Worm (Caenorhabditis elegans): Measurements from ENCODE around the gene folt-2.

Gene folt-2

DNA sequence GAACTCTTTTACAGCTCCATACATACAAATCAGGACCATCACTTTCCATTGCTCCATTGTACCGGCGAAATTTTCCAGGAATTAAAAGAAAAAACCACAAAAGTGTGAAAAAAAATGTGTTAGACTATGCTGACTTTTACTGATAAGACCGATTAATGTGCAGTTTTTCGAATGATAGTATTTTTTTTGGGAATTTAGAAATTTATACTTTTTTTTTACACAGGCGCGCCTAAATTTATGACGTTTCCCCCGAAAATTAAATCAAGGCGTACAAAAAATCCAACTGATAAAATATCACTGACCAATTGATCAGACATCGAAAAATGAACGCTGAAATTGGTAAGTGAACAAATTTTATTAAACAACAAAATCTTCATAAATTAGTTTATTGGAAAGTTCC, at the start of gene folt-2:
Gene folt-2 (minus strand): TSS at position 179 of the 400 bp plus-strand sequence.
- TF ChIP-seq flh-1 (GFP tag; optimal IDR thresholded peaks at IDR 0.05) (no peak), elt-1 (tag; optimal IDR thresholded peaks at IDR 0.05; ENCODE audit: borderline replicate concordance, insufficient read depth) (no peak), lsy-2 (tag; optimal IDR thresholded peaks at IDR 0.05) (no peak), bed-3 (GFP tag; optimal IDR thresholded peaks at IDR 0.05) (no peak), hlh-1 (tag; optimal IDR thresholded peaks at IDR 0.05) (no peak), mls-2 (tag; optimal IDR thresholded peaks at IDR 0.05) (no peak), nhr-28 (tag; optimal IDR thresholded peaks at IDR 0.05) (no peak), drap-1 (GFP tag; optimal IDR thresholded peaks at IDR 0.05) (no peak), ceh-83 (GFP tag; optimal IDR thresholded peaks at IDR 0.05) (no peak), nhr-237 (tag; optimal IDR thresholded peaks at IDR 0.05) (no peak), unc-120 (tag; optimal IDR thresholded peaks at IDR 0.05; ENCODE audit: poor library complexity, severe bottlenecking) (no peak), ham-2 (GFP tag; optimal IDR thresholded peaks at IDR 0.05) (no peak)

DNA sequence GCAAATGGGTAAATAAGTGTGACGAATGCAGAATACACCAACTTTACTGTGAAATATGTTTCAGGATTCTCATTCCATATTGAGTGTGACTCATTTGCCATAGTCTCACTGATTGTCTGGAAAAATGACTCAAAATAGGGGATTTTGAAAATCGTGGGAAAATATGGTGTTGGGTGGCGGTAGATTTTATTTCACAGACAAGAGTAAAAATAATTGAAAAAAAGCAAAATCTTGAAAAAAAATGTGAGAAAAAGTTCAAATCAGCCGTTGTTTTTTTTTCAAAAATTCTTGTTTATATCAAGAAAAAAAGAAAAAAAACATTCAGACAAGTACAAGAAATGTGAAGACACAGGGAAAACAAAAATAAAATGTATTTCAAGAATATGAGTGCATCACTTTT, 47.2 kb upstream of the folt-2 start, which contains the start of gene srh-38:
Gene srh-38 (minus strand): TSS at position 101 of the 400 bp plus-strand sequence.
- TF ChIP-seq ceh-43 (GFP tag; optimal IDR thresholded peaks at IDR 0.05) (no peak), lsy-2 (tag; optimal IDR thresholded peaks at IDR 0.05) (no peak), blmp-1 (tag; optimal IDR thresholded peaks at IDR 0.05) (no peak), bed-3 (GFP tag; optimal IDR thresholded peaks at IDR 0.05) (no peak), ceh-83 (GFP tag; optimal IDR thresholded peaks at IDR 0.05) (no peak), unc-39 (tag; optimal IDR thresholded peaks at IDR 0.05) (no peak), tbx-8 (GFP tag; optimal IDR thresholded peaks at IDR 0.05) (no peak), hlh-1 (tag; optimal IDR thresholded peaks at IDR 0.05) (no peak)

DNA sequence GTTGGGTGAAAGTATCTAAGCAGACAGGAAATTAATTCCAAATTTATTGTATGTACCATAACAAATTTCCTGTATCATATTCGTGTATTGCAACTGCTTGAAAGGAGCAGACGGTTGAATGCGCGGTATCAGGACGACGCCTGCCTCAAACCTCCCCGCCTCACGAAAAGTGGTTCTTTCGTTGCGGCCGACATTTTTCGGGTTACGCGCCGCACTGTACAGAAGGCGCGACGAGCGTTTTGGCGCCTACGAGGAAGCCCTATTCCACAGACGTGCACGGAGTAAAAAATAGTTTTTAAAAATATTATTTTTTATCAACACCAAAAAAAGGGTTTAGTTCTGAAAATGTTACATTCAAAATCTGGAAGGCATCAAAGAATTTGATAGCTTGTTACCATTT, 44.7 kb upstream of the folt-2 start:
- TF ChIP-seq nhr-28 (tag; optimal IDR thresholded peaks at IDR 0.05), result no peak
- TF ChIP-seq nhr-2 (tag; optimal IDR thresholded peaks at IDR 0.05), result no peak
- TF ChIP-seq pha-4 (tag; optimal IDR thresholded peaks at IDR 0.05), result no peak
- no peak for TF ChIP-seq ceh-43 (GFP tag; optimal IDR thresholded peaks at IDR 0.05)
- TF ChIP-seq elt-3 (tag; optimal IDR thresholded peaks at IDR 0.05), result no peak
- no peak for TF ChIP-seq unc-39 (tag; optimal IDR thresholded peaks at IDR 0.05)
- no peak for TF ChIP-seq lin-13 (tag; optimal IDR thresholded peaks at IDR 0.05)
- no peak for TF ChIP-seq M03D4.4 (tag; optimal IDR thresholded peaks at IDR 0.05)
- no peak for TF ChIP-seq mls-2 (tag; optimal IDR thresholded peaks at IDR 0.05)
- no peak for TF ChIP-seq nhr-12 (tag; optimal IDR thresholded peaks at IDR 0.05)
- TF ChIP-seq ceh-83 (GFP tag; optimal IDR thresholded peaks at IDR 0.05), result no peak
- TF ChIP-seq drap-1 (GFP tag; optimal IDR thresholded peaks at IDR 0.05), result no peak
- TF ChIP-seq bed-3 (GFP tag; optimal IDR thresholded peaks at IDR 0.05), result no peak
- no peak for TF ChIP-seq ces-1 (GFP tag; optimal IDR thresholded peaks at IDR 0.05)
- TF ChIP-seq nhr-237 (tag; optimal IDR thresholded peaks at IDR 0.05), result no peak
- TF ChIP-seq lin-32 (GFP tag; optimal IDR thresholded peaks at IDR 0.05), result no peak
- no peak for TF ChIP-seq blmp-1 (tag; optimal IDR thresholded peaks at IDR 0.05)

DNA sequence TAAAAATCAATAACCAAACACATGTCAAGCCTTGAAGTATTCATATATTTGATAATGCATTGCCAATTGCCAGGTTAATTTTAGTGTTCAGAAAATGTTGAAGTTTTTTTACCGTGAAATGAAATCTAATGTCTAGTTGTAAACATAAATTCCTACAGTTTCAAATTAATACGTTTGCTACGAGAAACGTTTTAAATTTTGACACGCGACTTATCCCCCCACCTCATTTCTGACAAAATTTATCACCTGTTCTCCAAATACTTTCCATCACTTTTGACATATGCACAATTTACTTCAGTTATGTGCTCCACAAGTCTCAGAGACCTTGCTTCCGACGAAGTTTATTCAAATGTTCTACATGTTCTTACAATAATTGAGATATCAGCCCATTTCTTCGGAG, 38.5 kb upstream of the folt-2 start, which contains the start of gene srh-146:
Gene srh-146 (plus strand): TSS at position 301 of the 400 bp plus-strand sequence.
- TF ChIP-seq lsy-2 (tag; optimal IDR thresholded peaks at IDR 0.05) (no peak), zip-8 (tag; optimal IDR thresholded peaks at IDR 0.05) (no peak), snpc-4 (tag; optimal IDR thresholded peaks at IDR 0.05) (no peak), nhr-28 (tag; optimal IDR thresholded peaks at IDR 0.05) (no peak), pha-4 (tag; optimal IDR thresholded peaks at IDR 0.05) (no peak), mep-1 (tag; optimal IDR thresholded peaks at IDR 0.05) (no peak), ceh-43 (GFP tag; optimal IDR thresholded peaks at IDR 0.05) (no peak), unc-39 (tag; optimal IDR thresholded peaks at IDR 0.05) (no peak), nhr-237 (tag; optimal IDR thresholded peaks at IDR 0.05) (no peak), sptf-1 (tag; optimal IDR thresholded peaks at IDR 0.05) (no peak)

DNA sequence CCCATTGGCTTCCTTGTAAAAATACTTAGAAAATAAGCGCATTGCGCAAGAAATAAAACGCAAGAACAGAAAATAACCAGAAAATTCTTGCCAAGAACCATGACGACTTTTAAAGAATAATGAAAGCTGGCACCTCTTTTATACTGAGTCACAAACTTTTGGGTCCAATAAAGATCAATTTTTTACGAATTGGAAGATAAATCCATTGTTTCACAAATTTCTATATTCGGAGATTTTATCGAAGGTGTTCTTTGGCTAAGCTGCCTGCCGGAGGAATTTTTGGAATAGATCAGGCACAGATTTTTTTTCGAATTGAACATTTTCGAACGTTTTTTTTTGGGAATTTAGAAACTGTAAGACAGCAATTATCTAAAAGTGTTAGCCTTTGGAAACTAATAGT, 37.5 kb upstream of the folt-2 start, which contains the start of gene C31B8.9:
Gene C31B8.9 (minus strand): TSS at position 101 of the 400 bp plus-strand sequence.
- TF ChIP-seq blmp-1 (tag; optimal IDR thresholded peaks at IDR 0.05) (no peak), ham-2 (GFP tag; optimal IDR thresholded peaks at IDR 0.05) (no peak), unc-62 (GFP tag; optimal IDR thresholded peaks at IDR 0.05) (no peak), flh-1 (GFP tag; optimal IDR thresholded peaks at IDR 0.05) (no peak), ceh-83 (GFP tag; optimal IDR thresholded peaks at IDR 0.05) (no peak), lin-32 (GFP tag; optimal IDR thresholded peaks at IDR 0.05) (no peak), lin-13 (tag; optimal IDR thresholded peaks at IDR 0.05) (no peak), cnd-1 (tag; optimal IDR thresholded peaks at IDR 0.05) (no peak), hlh-1 (tag; optimal IDR thresholded peaks at IDR 0.05) (no peak), M03D4.4 (tag; optimal IDR thresholded peaks at IDR 0.05) (no peak), nhr-2 (tag; optimal IDR thresholded peaks at IDR 0.05) (no peak), nhr-237 (tag; optimal IDR thresholded peaks at IDR 0.05) (no peak), lsy-2 (tag; optimal IDR thresholded peaks at IDR 0.05) (no peak), unc-120 (tag; optimal IDR thresholded peaks at IDR 0.05; ENCODE audit: poor library complexity, severe bottlenecking) (no peak), ztf-11 (tag; optimal IDR thresholded peaks at IDR 0.05) (no peak), unc-39 (tag; optimal IDR thresholded peaks at IDR 0.05) (no peak), sptf-1 (tag; optimal IDR thresholded peaks at IDR 0.05) (no peak), mls-2 (tag; optimal IDR thresholded peaks at IDR 0.05) (no peak)

All from whole organism, mixed stage, embryonic.